Worm (Caenorhabditis elegans) whole organism, L1 larva: ENCODE results near the gene chl-1.
A peak's percentile ranks its signal among the peaks of the same experiment; 100 is the strongest.

ENCODE experiments used
- C04F5.9 ChIP-seq: sonication (generic microtip); optimal IDR thresholded peaks from 2 replicates; lab custom pipeline; 2016; ENCODE audit warnings: missing genetic modification characterization, missing compliant biosample characterization
- C34B4.2 ChIP-seq: sonication (generic microtip); optimal IDR thresholded peaks from 2 replicates; lab custom pipeline; 2017; ENCODE audit warnings: mild to moderate bottlenecking, missing genetic modification characterization, missing compliant biosample characterization
- Y116A8C.19 ChIP-seq: sonication (generic microtip); optimal IDR thresholded peaks from 2 replicates; lab custom pipeline; 2016; ENCODE audit warnings: missing compliant biosample characterization, missing genetic modification characterization, borderline replicate concordance
- alr-1 ChIP-seq: fragments of 200-800 bp; sonication (Bioruptor generic); optimal IDR thresholded peaks from 2 replicates; lab custom pipeline; 2018; ENCODE audit warnings: borderline replicate concordance, mild to moderate bottlenecking, missing genetic modification characterization, missing compliant biosample characterization
- aly-2 ChIP-seq: fragments of 150-350 bp; optimal IDR thresholded peaks from 2 replicates; lab custom pipeline; 2014; ENCODE audit warnings: missing biosample characterization, missing genetic modification characterization
- ama-1 ChIP-seq: fragments of 150-350 bp; optimal IDR thresholded peaks from 2 replicates; lab custom pipeline; 2014
- blmp-1 ChIP-seq: fragments of 150-350 bp; optimal IDR thresholded peaks from 2 replicates; lab custom pipeline; 2014; ENCODE audit warnings: missing biosample characterization, missing genetic modification characterization
- ceh-88 ChIP-seq: fragments of 200-800 bp; sonication (Bioruptor generic); IDR thresholded peaks from 2 replicates; pipeline ENCODE4 v1.3.6; 2022; ENCODE audit warnings: missing genetic modification characterization, missing compliant biosample characterization
- ceh-90 ChIP-seq: sonication (generic microtip); optimal IDR thresholded peaks from 2 replicates; lab custom pipeline; 2016; ENCODE audit warnings: missing genetic modification characterization, missing compliant biosample characterization
- ces-1 ChIP-seq: fragments of 150-350 bp; optimal IDR thresholded peaks from 2 replicates; lab custom pipeline; 2014; ENCODE audit warnings: missing biosample characterization, missing genetic modification reagents, missing genetic modification characterization
- dsc-1 ChIP-seq: sonication (generic microtip); optimal IDR thresholded peaks from 2 replicates; lab custom pipeline; 2016; ENCODE audit warnings: mild to moderate bottlenecking, missing genetic modification characterization, missing compliant biosample characterization
- efl-1 ChIP-seq, 4 experiments: fragments of 150-350 bp; optimal IDR thresholded peaks in 3 of 4; peaks in 1 of 4; 1 replicate in 1 of 4; 2 replicates in 3 of 4; lab custom pipeline; 2014; ENCODE audit warnings: missing biosample characterization in 2 of 4, missing genetic modification characterization in 2 of 4, missing genetic modification reagents in 2 of 4
- egl-13 ChIP-seq: sonication (generic microtip); optimal IDR thresholded peaks from 2 replicates; lab custom pipeline; 2016; ENCODE audit warnings: missing genotype, missing genetic modification reagents, missing genetic modification characterization, missing compliant biosample characterization
- egl-27 ChIP-seq, 2 experiments: fragments of 150-350 bp in 1 of 2; sonication (generic microtip); optimal IDR thresholded peaks; 3 replicates each; lab custom pipeline; 2017 to 2018; ENCODE audit warnings: missing biosample characterization in 2 of 2, missing genetic modification characterization in 2 of 2, missing genetic modification reagents in 2 of 2
- elt-2 ChIP-seq: sonication (generic microtip); optimal IDR thresholded peaks from 2 replicates; lab custom pipeline; 2016; ENCODE audit warnings: missing genetic modification characterization, mild to moderate bottlenecking, inconsistent platforms, missing compliant biosample characterization, missing genetic modification reagents
- ets-5 ChIP-seq: fragments of 200-800 bp; sonication (Bioruptor generic); IDR thresholded peaks from 2 replicates; pipeline ENCODE4 v1.3.6; 2022; ENCODE audit warnings: missing genetic modification characterization, missing compliant biosample characterization
- fkh-10 ChIP-seq: sonication (generic microtip); optimal IDR thresholded peaks from 2 replicates; lab custom pipeline; 2017; ENCODE audit warnings: missing biosample characterization, missing genetic modification reagents, missing genetic modification characterization
- hlh-17 ChIP-seq: fragments of 200-800 bp; sonication (Bioruptor generic); optimal IDR thresholded peaks from 2 replicates; lab custom pipeline; 2018; ENCODE audit warnings: missing genetic modification characterization, mild to moderate bottlenecking, missing compliant biosample characterization, moderate library complexity, borderline replicate concordance
- hpl-2 ChIP-seq: fragments of 150-350 bp; optimal IDR thresholded peaks from 2 replicates; lab custom pipeline; 2014; ENCODE audit warnings: missing biosample characterization, missing genetic modification reagents, missing genetic modification characterization
- isw-1 ChIP-seq: fragments of 200-800 bp; sonication (Bioruptor generic); IDR thresholded peaks from 2 replicates; pipeline ENCODE4 v1.3.6; 2022; ENCODE audit warnings: missing genetic modification characterization, missing compliant biosample characterization
- jun-1 ChIP-seq: fragments of 150-350 bp; optimal IDR thresholded peaks from 2 replicates; lab custom pipeline; 2014; ENCODE audit warnings: missing biosample characterization, missing genetic modification reagents, missing genetic modification characterization
- lin-13 ChIP-seq: fragments of 150-350 bp; optimal IDR thresholded peaks from 2 replicates; lab custom pipeline; 2014; ENCODE audit warnings: missing biosample characterization, missing genetic modification reagents, missing genetic modification characterization
- lin-14 ChIP-seq: fragments of 200-800 bp; sonication (Bioruptor generic); optimal IDR thresholded peaks from 2 replicates; lab custom pipeline; 2018; ENCODE audit warnings: mild to moderate bottlenecking, missing genetic modification characterization, moderate library complexity, missing compliant biosample characterization
- lir-3 ChIP-seq: sonication (generic microtip); optimal IDR thresholded peaks from 2 replicates; lab custom pipeline; 2016; ENCODE audit warnings: mild to moderate bottlenecking, missing genetic modification characterization, moderate library complexity, missing compliant biosample characterization; ENCODE audit not compliant: poor library complexity
- lsy-2 ChIP-seq, 2 experiments: fragments of 150-350 bp; optimal IDR thresholded peaks; 2 replicates each; lab custom pipeline; 2014; ENCODE audit warnings: missing biosample characterization in 2 of 2, missing genetic modification characterization in 2 of 2
- mab-9 ChIP-seq: fragments of 200-800 bp; sonication (Bioruptor generic); IDR thresholded peaks from 2 replicates; pipeline ENCODE4 v1.3.6; 2022; ENCODE audit warnings: missing genetic modification reagents, missing genetic modification characterization, missing compliant biosample characterization
- mdl-1 ChIP-seq, 2 experiments: fragments of 150-350 bp; optimal IDR thresholded peaks; 2 replicates each; lab custom pipeline; 2014 to 2017; ENCODE audit warnings: missing biosample characterization in 2 of 2, missing genetic modification characterization in 2 of 2, inconsistent platforms in 1 of 2
- mep-1 ChIP-seq: fragments of 150-350 bp; optimal IDR thresholded peaks from 2 replicates; lab custom pipeline; 2014; ENCODE audit warnings: missing biosample characterization, missing genetic modification characterization
- nhr-11 ChIP-seq: fragments of 150-350 bp; optimal IDR thresholded peaks from 2 replicates; lab custom pipeline; 2014; ENCODE audit warnings: missing biosample characterization, missing genetic modification characterization
- nhr-20 ChIP-seq: sonication (generic microtip); optimal IDR thresholded peaks from 2 replicates; lab custom pipeline; 2016; ENCODE audit warnings: mild to moderate bottlenecking, missing genetic modification characterization, missing compliant biosample characterization
- nhr-71 ChIP-seq: sonication (generic microtip); optimal IDR thresholded peaks from 2 replicates; lab custom pipeline; 2016; ENCODE audit warnings: mild to moderate bottlenecking, missing genetic modification characterization, moderate library complexity, missing compliant biosample characterization
- nhr-77 ChIP-seq: fragments of 150-350 bp; optimal IDR thresholded peaks from 2 replicates; lab custom pipeline; 2014; ENCODE audit warnings: missing biosample characterization, missing genetic modification characterization
- nhr-84 ChIP-seq: sonication (generic microtip); optimal IDR thresholded peaks from 2 replicates; lab custom pipeline; 2017; ENCODE audit warnings: missing biosample characterization, missing genetic modification characterization
- nhr-85 ChIP-seq: sonication (generic microtip); peaks from one replicate; lab custom pipeline; 2016; ENCODE audit warnings: missing genetic modification characterization, inconsistent platforms, missing compliant biosample characterization
- nhr-90 ChIP-seq: sonication (generic microtip); optimal IDR thresholded peaks from 2 replicates; lab custom pipeline; 2016; ENCODE audit warnings: mild to moderate bottlenecking, missing genetic modification characterization, missing compliant biosample characterization; ENCODE audit not compliant: poor library complexity
- pag-3 ChIP-seq: sonication (generic microtip); optimal IDR thresholded peaks from 2 replicates; lab custom pipeline; 2017; ENCODE audit warnings: missing genetic modification characterization, mild to moderate bottlenecking, missing compliant biosample characterization, antibody characterized with exemption, borderline replicate concordance; ENCODE audit not compliant: insufficient read depth
- pqm-1 ChIP-seq: sonication (generic microtip); optimal IDR thresholded peaks from 3 replicates; lab custom pipeline; 2017; ENCODE audit warnings: missing biosample characterization, missing genetic modification characterization
- skn-1 ChIP-seq: fragments of 150-350 bp; optimal IDR thresholded peaks from 2 replicates; lab custom pipeline; 2014; ENCODE audit warnings: missing biosample characterization, missing genetic modification characterization
- snpc-4 ChIP-seq: fragments of 150-350 bp; optimal IDR thresholded peaks from 2 replicates; lab custom pipeline; 2014; ENCODE audit warnings: missing biosample characterization, missing genetic modification characterization
- sptf-1 ChIP-seq: fragments of 150-350 bp; optimal IDR thresholded peaks from 2 replicates; lab custom pipeline; 2014; ENCODE audit warnings: missing biosample characterization, missing genetic modification characterization
- tbx-2 ChIP-seq: sonication (generic microtip); optimal IDR thresholded peaks from 2 replicates; lab custom pipeline; 2016; ENCODE audit warnings: missing genetic modification characterization, missing compliant biosample characterization
- tlp-1 ChIP-seq: fragments of 150-350 bp; optimal IDR thresholded peaks from 2 replicates; lab custom pipeline; 2014; ENCODE audit warnings: missing biosample characterization, missing genetic modification characterization
- unc-130 ChIP-seq: fragments of 150-350 bp; optimal IDR thresholded peaks from 2 replicates; lab custom pipeline; 2017; ENCODE audit warnings: missing biosample characterization, missing genetic modification characterization, inconsistent platforms
- unc-30 ChIP-seq: sonication (generic microtip); optimal IDR thresholded peaks from 2 replicates; lab custom pipeline; 2017; ENCODE audit warnings: missing biosample characterization, missing genetic modification characterization
- xbp-1 ChIP-seq: sonication (generic microtip); optimal IDR thresholded peaks from 2 replicates; lab custom pipeline; 2016; ENCODE audit warnings: missing genetic modification characterization, missing compliant biosample characterization
- ztf-11 ChIP-seq, 2 experiments: sonication (generic microtip); optimal IDR thresholded peaks; 2 replicates each; lab custom pipeline; 2016 to 2017; ENCODE audit warnings: missing genetic modification characterization in 2 of 2, missing biosample characterization in 1 of 2, missing compliant biosample characterization in 1 of 2
- ztf-4 ChIP-seq: fragments of 150-350 bp; optimal IDR thresholded peaks from 2 replicates; lab custom pipeline; 2014; ENCODE audit warnings: missing biosample characterization, missing genetic modification characterization

chl-1 gene

DNA sequence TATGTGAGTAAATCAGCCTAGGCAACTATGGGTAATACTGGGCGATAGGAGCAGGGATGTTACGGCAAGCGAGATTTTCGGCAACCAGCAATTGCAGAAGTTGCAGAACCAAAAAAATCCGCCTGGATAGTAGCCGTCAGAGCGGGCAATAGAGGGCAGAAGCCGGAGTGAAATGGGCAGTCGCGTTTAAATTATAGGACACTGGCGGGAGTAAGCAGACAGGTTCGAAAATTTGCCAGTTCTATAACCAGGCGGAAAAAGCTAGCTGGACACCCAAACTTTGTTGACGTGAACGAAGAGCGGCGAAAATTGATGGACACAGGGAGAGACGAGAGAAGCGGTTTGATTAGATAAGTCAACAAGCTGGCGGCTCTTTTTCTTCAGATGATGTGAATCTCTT, 45.1 kb downstream of the chl-1 start:
- TF ChIP-seq C34B4.2 (no peak), lin-14 (peak; percentile 22), ceh-88 (GFP tag; lab: Robert Waterston, UW) (no peak), nhr-85 (peak; percentile 10)
- TF ChIP-seq, all 84 proteins: peak for 2

DNA sequence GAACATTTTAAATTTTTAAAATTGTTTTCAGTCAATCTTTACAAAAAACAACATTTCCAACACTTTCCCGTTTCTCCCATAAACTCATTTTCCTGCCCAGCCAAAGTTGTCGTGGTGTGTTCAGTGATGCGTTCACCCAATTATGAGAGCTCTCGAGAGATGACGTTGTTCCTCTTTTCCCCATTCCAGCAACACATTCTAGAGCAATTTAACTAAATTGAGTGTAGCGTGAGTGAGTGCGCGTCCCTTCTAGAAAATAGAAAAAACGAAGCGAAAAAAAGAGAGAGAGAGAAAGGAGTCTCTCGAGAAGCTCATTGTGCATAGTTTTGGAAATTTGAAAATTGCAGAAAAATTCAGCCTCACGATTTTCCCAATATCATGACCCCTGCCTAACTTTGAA, 46.3 kb downstream of the chl-1 start:
- TF ChIP-seq unc-130 (tag; lab: Kevin White, UChicago) (no peak), fkh-10 (GFP tag; lab: Kevin White, UChicago) (peak; percentile 22), aly-2 (tag; lab: Kevin White, UChicago) (no peak), C04F5.9 (no peak), lsy-2 (tag; optimal IDR thresholded peaks at IDR 0.05; lab: Kevin White, UChicago) (peak in 1 of 2 experiments; percentile 12), hpl-2 (no peak), nhr-71 (tag; lab: Kevin White, UChicago) (peak; percentile 16), mdl-1 (tag; optimal IDR thresholded peaks at IDR 0.05; lab: Kevin White, UChicago) (no peak), sptf-1 (tag; lab: Kevin White, UChicago) (no peak), skn-1 (no peak), C34B4.2 (no peak), mep-1 (tag; lab: Kevin White, UChicago) (no peak), nhr-11 (no peak), ztf-11 (tag; optimal IDR thresholded peaks at IDR 0.05; lab: Kevin White, UChicago) (no peak), lin-14 (peak; percentile 68), nhr-20 (tag; lab: Kevin White, UChicago) (no peak)

DNA sequence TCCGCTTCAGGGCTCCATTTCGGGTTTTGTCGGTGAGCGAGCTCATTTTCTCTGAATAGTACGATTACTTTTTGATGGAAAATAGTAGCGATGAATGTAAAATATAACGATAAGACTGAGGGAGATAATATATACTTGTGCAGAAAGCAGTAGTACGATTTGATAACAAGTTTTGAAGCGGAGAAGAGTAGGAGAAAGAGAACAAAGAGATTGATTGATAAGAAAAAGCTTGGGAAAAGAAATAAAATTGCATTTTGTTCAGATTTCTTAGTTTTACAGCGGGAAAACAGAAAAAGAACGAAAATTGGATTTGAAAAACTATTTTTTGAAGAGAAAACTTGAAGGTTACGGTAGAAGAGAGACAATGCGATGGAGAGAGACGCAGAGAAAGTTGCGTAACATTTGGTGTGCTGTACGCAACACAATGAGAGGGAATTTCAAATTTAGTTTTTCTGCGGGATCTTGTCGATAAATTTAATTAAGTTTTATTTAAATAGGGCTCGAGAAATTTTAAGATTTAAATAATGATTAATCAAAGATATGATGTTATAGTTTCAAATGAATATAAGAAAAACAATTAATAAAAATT, 47.3 kb downstream of the chl-1 start, which contains the start of gene umps-1:
umps-1 (minus strand) TSS at position 51 of the 589 bp plus-strand sequence.
- peak; percentile 36 for TF ChIP-seq ceh-90 (tag; lab: Kevin White, UChicago)
- TF ChIP-seq ama-1 (lab: Kevin White, UChicago) = peak; percentile 53
- peak; percentile 99 for TF ChIP-seq lsy-2 (tag; optimal IDR thresholded peaks at IDR 0.05; lab: Kevin White, UChicago)
- TF ChIP-seq ets-5 = no peak
- peak; percentile 26 for TF ChIP-seq ztf-4
- TF ChIP-seq C04F5.9 = peak; percentile 76
- no peak for TF ChIP-seq alr-1
- TF ChIP-seq lir-3 (tag; lab: Kevin White, UChicago) = peak; percentile 50
- TF ChIP-seq xbp-1 (tag; lab: Kevin White, UChicago) = peak; percentile 76
- TF ChIP-seq nhr-85 = peak; percentile 93
- peak; percentile 81 for TF ChIP-seq blmp-1 (tag; lab: Kevin White, UChicago)
- TF ChIP-seq unc-30 (tag; lab: Kevin White, UChicago) = no peak
- TF ChIP-seq snpc-4 = peak; percentile 44
- TF ChIP-seq pqm-1 = no peak
- TF ChIP-seq nhr-11 = no peak
- no peak for TF ChIP-seq nhr-84
- TF ChIP-seq nhr-77 = peak; percentile 70
- no peak for TF ChIP-seq pag-3 (tag; lab: Kevin White, UChicago)
- peak; percentile 82 for TF ChIP-seq nhr-90
- no peak for TF ChIP-seq egl-13 (tag; lab: Kevin White, UChicago)
- TF ChIP-seq C34B4.2 = no peak
- TF ChIP-seq unc-130 (tag; lab: Kevin White, UChicago) = peak; percentile 76
- peak; percentile 42 for TF ChIP-seq dsc-1 (tag; lab: Kevin White, UChicago)
- no peak for TF ChIP-seq mab-9 (GFP tag; lab: Robert Waterston, UW)
- TF ChIP-seq isw-1 (GFP tag; lab: Robert Waterston, UW) = peak; percentile 56
- TF ChIP-seq elt-2 (tag; lab: Kevin White, UChicago) = peak; percentile 31
- TF ChIP-seq mep-1 (tag; lab: Kevin White, UChicago) = peak; percentile 84
- TF ChIP-seq egl-27 (tag; optimal IDR thresholded peaks at IDR 0.05; lab: Kevin White, UChicago) = no peak
- TF ChIP-seq Y116A8C.19 (tag; lab: Kevin White, UChicago) = no peak
- peak; percentile 82 for TF ChIP-seq tbx-2 (tag; lab: Kevin White, UChicago)
- TF ChIP-seq ces-1 = no peak
- peak; percentile 99 for TF ChIP-seq efl-1 (optimal IDR thresholded peaks at IDR 0.05; lab: Kevin White, UChicago)
- TF ChIP-seq efl-1 (GFP tag; optimal IDR thresholded peaks at IDR 0.05 in 1 of 2; lab: Kevin White, UChicago) = peak; percentile 98 to 100
- TF ChIP-seq tlp-1 (tag; lab: Kevin White, UChicago) = no peak
- TF ChIP-seq jun-1 (tag; lab: Kevin White, UChicago) = no peak
- TF ChIP-seq lin-14 = no peak
- no peak for TF ChIP-seq hlh-17 (GFP tag; lab: Kevin White, UChicago)
- peak; percentile 62 for TF ChIP-seq lin-13 (GFP tag; lab: Kevin White, UChicago)
